Fruit fly (Drosophila melanogaster): ENCODE results near the gene CG4842.

DNA sequence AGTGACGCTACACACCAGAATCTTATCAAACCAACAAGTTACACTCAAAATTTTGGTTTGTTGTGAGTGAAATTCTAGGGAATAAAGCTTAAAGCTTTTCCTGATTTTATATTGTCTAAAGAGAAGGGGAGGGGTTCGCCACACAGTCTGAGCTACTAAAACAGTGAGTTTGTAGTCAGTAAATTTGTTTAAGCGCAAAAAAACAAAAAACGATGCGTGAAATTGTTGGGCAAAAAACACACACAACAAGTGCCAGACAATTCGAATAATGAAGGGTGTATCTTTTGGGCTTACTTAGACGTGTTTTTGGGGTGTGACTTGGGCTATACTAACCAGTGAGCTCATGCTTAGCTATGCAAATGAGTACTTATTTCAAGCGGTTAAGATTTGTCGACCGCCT lies 8.4 kb upstream of the CG4842 start:
- no peak for TF ChIP-seq YL-1 (GFP tag; optimal IDR thresholded peaks at IDR 0.05)
- no peak for TF ChIP-seq corto (GFP tag; optimal IDR thresholded peaks at IDR 0.05)

All from whole organism, embryonic.